Worm (Caenorhabditis elegans) whole organism, L4 larva: ENCODE results near the gene ZK512.11.

Experiments
- F26F4.8 ChIP-seq: fragments of 200-800 bp; sonication (Bioruptor generic); conservative IDR thresholded peaks from 2 replicates; pipeline ENCODE4 v1.3.6; 2022; ENCODE audit warnings: missing genetic modification characterization, missing compliant biosample characterization
- F37D6.2 ChIP-seq: sonication (generic microtip); optimal IDR thresholded peaks from 2 replicates; lab custom pipeline; 2016; ENCODE audit warnings: mild to moderate bottlenecking, missing genetic modification characterization, missing compliant biosample characterization
- R02D3.7 ChIP-seq: fragments of 150-350 bp; sonication (generic microtip); optimal IDR thresholded peaks from 3 replicates; lab custom pipeline; 2014; ENCODE audit warnings: missing biosample characterization, missing genetic modification characterization
- ZK337.2 ChIP-seq: fragments of 200-800 bp; sonication (Bioruptor generic); IDR thresholded peaks from 2 replicates; pipeline ENCODE4 v1.3.6; 2022; ENCODE audit warnings: missing genetic modification reagents, missing genetic modification characterization, missing compliant biosample characterization
- aly-2 ChIP-seq: sonication (generic microtip); optimal IDR thresholded peaks from 2 replicates; lab custom pipeline; 2018; ENCODE audit warnings: missing biosample characterization, missing genetic modification characterization
- arid-1 ChIP-seq: fragments of 200-800 bp; sonication (Bioruptor generic); conservative IDR thresholded peaks from 2 replicates; pipeline ENCODE4 v1.3.6; 2022; ENCODE audit warnings: missing genetic modification reagents, missing genetic modification characterization, missing compliant biosample characterization
- ceh-28 ChIP-seq: fragments of 150-350 bp; optimal IDR thresholded peaks from 2 replicates; lab custom pipeline; 2014; ENCODE audit warnings: missing biosample characterization, missing genetic modification reagents, missing genetic modification characterization
- ceh-44 ChIP-seq: fragments of 200-800 bp; sonication (Bioruptor generic); IDR thresholded peaks from 2 replicates; pipeline ENCODE4 v1.3.6; 2022; ENCODE audit warnings: missing genetic modification reagents, missing genetic modification characterization, missing compliant biosample characterization
- ces-1 ChIP-seq: fragments of 150-350 bp; sonication (generic microtip); optimal IDR thresholded peaks from 4 replicates; lab custom pipeline; 2014; ENCODE audit warnings: missing biosample characterization, missing genetic modification reagents, missing genetic modification characterization
- daf-16 ChIP-seq, 3 experiments: sonication (generic microtip); optimal IDR thresholded peaks; 2 replicates each; lab custom pipeline; 2016 to 2017; ENCODE audit warnings: missing genetic modification characterization in 3 of 3, missing genetic modification reagents in 3 of 3, mild to moderate bottlenecking in 2 of 3, missing compliant biosample characterization in 2 of 3, missing biosample characterization in 1 of 3, moderate library complexity in 1 of 3
- dmd-6 ChIP-seq: fragments of 200-800 bp; sonication (Bioruptor generic); IDR thresholded peaks from 2 replicates; pipeline ENCODE4 v1.3.6; 2022; ENCODE audit warnings: missing genetic modification reagents, missing genetic modification characterization, missing compliant biosample characterization
- dmd-9 ChIP-seq: fragments of 200-800 bp; sonication (Bioruptor generic); IDR thresholded peaks from 2 replicates; pipeline ENCODE4 v1.3.6; 2022; ENCODE audit warnings: missing genetic modification reagents, missing genetic modification characterization, missing compliant biosample characterization
- dpl-1 ChIP-seq: fragments of 150-350 bp; optimal IDR thresholded peaks from 2 replicates; lab custom pipeline; 2014; ENCODE audit warnings: missing biosample characterization, missing genetic modification reagents, missing genetic modification characterization
- duxl-1 ChIP-seq: sonication (generic microtip); optimal IDR thresholded peaks from 2 replicates; lab custom pipeline; 2016; ENCODE audit warnings: mild to moderate bottlenecking, missing genetic modification characterization, moderate library complexity, missing compliant biosample characterization; ENCODE audit not compliant: poor library complexity
- dve-1 ChIP-seq: sonication (generic microtip); optimal IDR thresholded peaks from 2 replicates; lab custom pipeline; 2017; ENCODE audit warnings: antibody characterized with exemption, mild to moderate bottlenecking, missing genetic modification characterization, missing compliant biosample characterization; ENCODE audit not compliant: insufficient read depth
- fos-1 ChIP-seq: fragments of 150-350 bp; optimal IDR thresholded peaks from 2 replicates; lab custom pipeline; 2014; ENCODE audit warnings: missing biosample characterization, missing genetic modification characterization
- gei-8 ChIP-seq: fragments of 200-800 bp; sonication (Bioruptor generic); optimal IDR thresholded peaks from 2 replicates; lab custom pipeline; 2018; ENCODE audit warnings: mild to moderate bottlenecking, missing genetic modification characterization, missing compliant biosample characterization
- hif-1 ChIP-seq, 2 experiments: sonication (generic microtip); optimal IDR thresholded peaks; 2 replicates each; lab custom pipeline; 2016 to 2017; ENCODE audit warnings: missing compliant biosample characterization in 2 of 2, missing genetic modification characterization in 2 of 2, missing genetic modification reagents in 2 of 2, missing genotype in 2 of 2, mild to moderate bottlenecking in 1 of 2
- jun-1 ChIP-seq: fragments of 150-350 bp; optimal IDR thresholded peaks from 2 replicates; lab custom pipeline; 2014; ENCODE audit warnings: missing biosample characterization, missing genetic modification reagents, missing genetic modification characterization
- lim-7 ChIP-seq: fragments of 200-800 bp; sonication (Bioruptor generic); IDR thresholded peaks from 2 replicates; pipeline ENCODE4 v1.3.6; 2022; ENCODE audit warnings: missing genetic modification characterization, missing compliant biosample characterization
- lin-13 ChIP-seq: fragments of 150-350 bp; optimal IDR thresholded peaks from 2 replicates; lab custom pipeline; 2014; ENCODE audit warnings: missing biosample characterization, missing genetic modification reagents, missing genetic modification characterization
- lir-3 ChIP-seq: sonication (generic microtip); optimal IDR thresholded peaks from 2 replicates; lab custom pipeline; 2016; ENCODE audit warnings: mild to moderate bottlenecking, missing genetic modification characterization, missing compliant biosample characterization
- lsy-2 ChIP-seq, 2 experiments: fragments of 150-350 bp in 1 of 2; sonication (generic microtip) in 1 of 2; optimal IDR thresholded peaks; 2 replicates each; lab custom pipeline; 2014 to 2017; ENCODE audit warnings: missing biosample characterization in 2 of 2, missing genetic modification characterization in 2 of 2
- madf-5 ChIP-seq, 2 experiments: fragments of 200-800 bp; sonication (Bioruptor generic); IDR thresholded peaks; 2 replicates each; pipeline ENCODE4 v1.3.6; 2022; ENCODE audit warnings: missing compliant biosample characterization in 2 of 2, missing genetic modification characterization in 2 of 2
- madf-9 ChIP-seq: fragments of 200-800 bp; sonication (Bioruptor generic); conservative IDR thresholded peaks from 2 replicates; pipeline ENCODE4 v1.3.6; 2022; ENCODE audit warnings: missing genetic modification reagents, missing genetic modification characterization, missing compliant biosample characterization
- mdl-1 ChIP-seq, 2 experiments: fragments of 150-350 bp in 1 of 2; sonication (generic microtip) in 1 of 2; optimal IDR thresholded peaks; 2 replicates each; lab custom pipeline; 2014 to 2017; ENCODE audit warnings: missing biosample characterization in 2 of 2, missing genetic modification characterization in 2 of 2
- mdt-29 ChIP-seq: fragments of 200-800 bp; sonication (Bioruptor generic); IDR thresholded peaks from 2 replicates; pipeline ENCODE4 v1.3.6; 2022; ENCODE audit warnings: missing genetic modification reagents, missing genetic modification characterization, missing compliant biosample characterization
- mes-2 ChIP-seq: sonication (generic microtip); optimal IDR thresholded peaks from 2 replicates; lab custom pipeline; 2016; ENCODE audit warnings: missing genotype, mild to moderate bottlenecking, missing genetic modification characterization, missing compliant biosample characterization; ENCODE audit not compliant: poor library complexity, severe bottlenecking
- mxl-2 ChIP-seq: fragments of 200-800 bp; sonication (Bioruptor generic); conservative IDR thresholded peaks from 2 replicates; pipeline ENCODE4 v1.3.6; 2022; ENCODE audit warnings: missing genetic modification reagents, missing genetic modification characterization, missing compliant biosample characterization
- mxl-3 ChIP-seq: fragments of 200-800 bp; sonication (Bioruptor generic); optimal IDR thresholded peaks from 2 replicates; lab custom pipeline; 2018; ENCODE audit warnings: mild to moderate bottlenecking, missing genetic modification characterization, missing compliant biosample characterization
- nhr-102 ChIP-seq: sonication (generic microtip); optimal IDR thresholded peaks from 2 replicates; lab custom pipeline; 2016; ENCODE audit warnings: mild to moderate bottlenecking, missing genetic modification characterization, moderate library complexity, missing compliant biosample characterization
- nhr-11 ChIP-seq: fragments of 150-350 bp; optimal IDR thresholded peaks from 2 replicates; lab custom pipeline; 2014; ENCODE audit warnings: missing biosample characterization, missing genetic modification characterization
- nhr-237 ChIP-seq: sonication (generic microtip); optimal IDR thresholded peaks from 2 replicates; lab custom pipeline; 2017; ENCODE audit warnings: missing biosample characterization, missing genetic modification characterization
- nhr-41 ChIP-seq: fragments of 200-800 bp; sonication (Bioruptor generic); IDR thresholded peaks from 2 replicates; pipeline ENCODE4 v1.3.6; 2022; ENCODE audit warnings: missing genetic modification reagents, missing genetic modification characterization, missing compliant biosample characterization
- nhr-6 ChIP-seq: fragments of 150-350 bp; optimal IDR thresholded peaks from 2 replicates; lab custom pipeline; 2014; ENCODE audit warnings: missing biosample characterization, missing genetic modification characterization
- nhr-76 ChIP-seq: fragments of 150-350 bp; optimal IDR thresholded peaks from 2 replicates; lab custom pipeline; 2014; ENCODE audit warnings: missing biosample characterization, missing genetic modification characterization
- nhr-77 ChIP-seq: fragments of 150-350 bp; optimal IDR thresholded peaks from 2 replicates; lab custom pipeline; 2014; ENCODE audit warnings: missing biosample characterization, missing genetic modification characterization
- saeg-2 ChIP-seq: fragments of 200-800 bp; sonication (Bioruptor generic); IDR thresholded peaks from 2 replicates; pipeline ENCODE4 v1.3.6; 2022; ENCODE audit warnings: missing genetic modification reagents, missing genetic modification characterization, missing compliant biosample characterization
- sdz-12 ChIP-seq: fragments of 200-800 bp; sonication (Bioruptor generic); optimal IDR thresholded peaks from 2 replicates; lab custom pipeline; 2018; ENCODE audit warnings: mild to moderate bottlenecking, missing genetic modification characterization, missing compliant biosample characterization
- unc-130 ChIP-seq: sonication (generic microtip); optimal IDR thresholded peaks from 2 replicates; lab custom pipeline; 2016; ENCODE audit warnings: missing genetic modification reagents, missing genetic modification characterization, missing compliant biosample characterization
- unc-62 ChIP-seq, 3 experiments: fragments of 150-350 bp in 1 of 3; sonication (generic microtip); optimal IDR thresholded peaks in 2 of 3; peaks in 1 of 3; 1 replicate in 1 of 3; 2 replicates in 2 of 3; lab custom pipeline; 2014 to 2017; ENCODE audit warnings: missing biosample characterization in 3 of 3, missing genetic modification characterization in 3 of 3, missing genetic modification reagents in 3 of 3, missing genotype in 1 of 3
- vab-7 ChIP-seq: fragments of 200-800 bp; sonication (Bioruptor generic); IDR thresholded peaks from 2 replicates; pipeline ENCODE4 v1.3.6; 2022; ENCODE audit warnings: missing genetic modification reagents, missing genetic modification characterization, missing compliant biosample characterization
- ztf-11 ChIP-seq: fragments of 150-350 bp; optimal IDR thresholded peaks from 2 replicates; lab custom pipeline; 2014; ENCODE audit warnings: missing biosample characterization, missing genetic modification characterization

Gene ZK512.11

ce11 chrIII:9143911-9144310 is at the start of gene ZK512.11:
TSS of gene ZK512.11 (plus strand) at chrIII:9144211.
- TF ChIP-seq sdz-12 (no peak), gei-8 (GFP tag; lab: Kevin White, UChicago) (no peak), saeg-2 (GFP tag; lab: Robert Waterston, UW) (no peak), hif-1 (tag; optimal IDR thresholded peaks at IDR 0.05; lab: Kevin White, UChicago) (no peak), lim-7 (GFP tag; lab: Robert Waterston, UW) (no peak), nhr-6 (tag; lab: Kevin White, UChicago) (no peak), ces-1 (no peak), daf-16 (GFP tag; optimal IDR thresholded peaks at IDR 0.05; lab: Kevin White, UChicago) (no peak), daf-16 (tag; optimal IDR thresholded peaks at IDR 0.05; lab: Kevin White, UChicago) (no peak), nhr-41 (GFP tag; lab: Robert Waterston, UW) (no peak), unc-62 (GFP tag; optimal IDR thresholded peaks at IDR 0.05 in 1 of 2; lab: Kevin White, UChicago) (no peak), unc-62 (tag; optimal IDR thresholded peaks at IDR 0.05; lab: Kevin White, UChicago) (no peak), F37D6.2 (no peak), mes-2 (tag; lab: Kevin White, UChicago) (no peak), arid-1 (GFP tag; lab: Robert Waterston, UW) (no peak), dve-1 (tag; lab: Kevin White, UChicago) (no peak), duxl-1 (tag; lab: Kevin White, UChicago) (no peak), dmd-6 (GFP tag; lab: Robert Waterston, UW) (no peak)

ce11 chrIII:9101212-9101611 is 42.8 kb upstream of the ZK512.11 start, which contains the start of gene ZK507.1:
TSS of gene ZK507.1 (minus strand) at chrIII:9101312.
- TF ChIP-seq saeg-2 (GFP tag; lab: Robert Waterston, UW) (no peak), ztf-11 (tag; lab: Kevin White, UChicago) (no peak), ceh-44 (GFP tag; lab: Robert Waterston, UW) (no peak), nhr-76 (tag; lab: Kevin White, UChicago) (no peak), nhr-11 (tag; lab: Kevin White, UChicago) (no peak), vab-7 (GFP tag; lab: Robert Waterston, UW) (no peak), dmd-9 (GFP tag; lab: Robert Waterston, UW) (no peak), lin-13 (GFP tag; lab: Kevin White, UChicago) (no peak), mxl-2 (GFP tag; lab: Robert Waterston, UW) (no peak), daf-16 (GFP tag; optimal IDR thresholded peaks at IDR 0.05; lab: Kevin White, UChicago) (no peak), daf-16 (tag; optimal IDR thresholded peaks at IDR 0.05; lab: Kevin White, UChicago) (no peak), mdt-29 (GFP tag; lab: Robert Waterston, UW) (no peak), madf-9 (no peak), nhr-77 (no peak), nhr-102 (tag; lab: Kevin White, UChicago) (no peak), mxl-3 (GFP tag; lab: Kevin White, UChicago) (no peak)

ce11 chrIII:9103643-9104042 is 40.4 kb upstream of the ZK512.11 start, which contains the start of gene dos-1:
TSS of gene dos-1 (plus strand) at chrIII:9103943.
- TF ChIP-seq mdt-29 (GFP tag; lab: Robert Waterston, UW): no peak

ce11 chrIII:9104060-9104459 is 40.0 kb upstream of the ZK512.11 start:
- TF ChIP-seq nhr-76 (tag; lab: Kevin White, UChicago) (no peak), nhr-11 (tag; lab: Kevin White, UChicago) (peak; percentile 23), nhr-102 (tag; lab: Kevin White, UChicago) (peak; percentile 37), unc-130 (peak; percentile 57), lir-3 (no peak), aly-2 (no peak), mdl-1 (tag; optimal IDR thresholded peaks at IDR 0.05; lab: Kevin White, UChicago) (peak in 1 of 2 experiments; percentile 15), dpl-1 (GFP tag; lab: Kevin White, UChicago) (peak; percentile 1), madf-5 (GFP tag; IDR thresholded peaks at IDR 0.05; lab: Robert Waterston, UW) (peak in 1 of 2 experiments; percentile 88; a peak in 2 of 4 replicates), fos-1 (tag; lab: Kevin White, UChicago) (no peak), nhr-237 (tag; lab: Kevin White, UChicago) (no peak), ceh-28 (tag; lab: Kevin White, UChicago) (no peak), mes-2 (tag; lab: Kevin White, UChicago) (peak; percentile 73), duxl-1 (tag; lab: Kevin White, UChicago) (peak; percentile 49), R02D3.7 (tag; lab: Kevin White, UChicago) (no peak), ZK337.2 (GFP tag; lab: Robert Waterston, UW) (no peak), F26F4.8 (peak; percentile 75), lsy-2 (tag; optimal IDR thresholded peaks at IDR 0.05; lab: Kevin White, UChicago) (no peak), jun-1 (no peak), unc-62 (GFP tag; optimal IDR thresholded peaks at IDR 0.05 in 1 of 2; lab: Kevin White, UChicago) (peak in 1 of 2 experiments; percentile 92), unc-62 (tag; optimal IDR thresholded peaks at IDR 0.05; lab: Kevin White, UChicago) (no peak)
